Worm (Caenorhabditis elegans) whole organism, midembryonic: ENCODE data around the gene sri-18.

Source experiments
- T22C8.4 ChIP-seq: fragments of 200-800 bp; sonication (Bioruptor generic); IDR thresholded peaks from 2 replicates; pipeline ENCODE4 v1.3.6; 2022; ENCODE audit warnings: missing genetic modification characterization, missing compliant biosample characterization
- cog-1 ChIP-seq: sonication (generic microtip); optimal IDR thresholded peaks from 2 replicates; lab custom pipeline; 2016; ENCODE audit warnings: missing genetic modification characterization, missing compliant biosample characterization
- flt-1 ChIP-seq: fragments of 200-800 bp; sonication (Bioruptor generic); IDR thresholded peaks from 2 replicates; pipeline ENCODE4 v1.3.6; 2022; ENCODE audit warnings: missing genetic modification characterization, missing compliant biosample characterization
- klf-2 ChIP-seq: fragments of 200-800 bp; sonication (Bioruptor generic); conservative IDR thresholded peaks from 2 replicates; pipeline ENCODE4 v1.3.6; 2022; ENCODE audit warnings: missing genetic modification reagents, missing genetic modification characterization, missing compliant biosample characterization
- med-1 ChIP-seq: sonication (generic microtip); optimal IDR thresholded peaks from 2 replicates; lab custom pipeline; 2017; ENCODE audit warnings: missing genetic modification characterization, mild to moderate bottlenecking, missing compliant biosample characterization, antibody characterized with exemption, missing genetic modification reagents; ENCODE audit not compliant: insufficient read depth
- ref-1 ChIP-seq: fragments of 200-800 bp; sonication (Bioruptor generic); conservative IDR thresholded peaks from 2 replicates; pipeline ENCODE4 v1.3.6; 2022; ENCODE audit warnings: missing genetic modification reagents, missing genetic modification characterization, missing compliant biosample characterization
- tab-1 ChIP-seq: fragments of 200-800 bp; sonication (Bioruptor generic); IDR thresholded peaks from 2 replicates; pipeline ENCODE4 v1.3.6; 2022; ENCODE audit warnings: missing genetic modification characterization, missing compliant biosample characterization
- ztf-23 ChIP-seq: fragments of 200-800 bp; sonication (Bioruptor generic); IDR thresholded peaks from 2 replicates; pipeline ENCODE4 v1.3.6; 2022; ENCODE audit warnings: missing genetic modification reagents, missing genetic modification characterization, missing compliant biosample characterization
- ztf-29 ChIP-seq: fragments of 200-800 bp; sonication (Bioruptor generic); IDR thresholded peaks from 2 replicates; pipeline ENCODE4 v1.3.6; 2022; ENCODE audit warnings: missing genetic modification reagents, missing genetic modification characterization, missing compliant biosample characterization

The sri-18 gene

DNA sequence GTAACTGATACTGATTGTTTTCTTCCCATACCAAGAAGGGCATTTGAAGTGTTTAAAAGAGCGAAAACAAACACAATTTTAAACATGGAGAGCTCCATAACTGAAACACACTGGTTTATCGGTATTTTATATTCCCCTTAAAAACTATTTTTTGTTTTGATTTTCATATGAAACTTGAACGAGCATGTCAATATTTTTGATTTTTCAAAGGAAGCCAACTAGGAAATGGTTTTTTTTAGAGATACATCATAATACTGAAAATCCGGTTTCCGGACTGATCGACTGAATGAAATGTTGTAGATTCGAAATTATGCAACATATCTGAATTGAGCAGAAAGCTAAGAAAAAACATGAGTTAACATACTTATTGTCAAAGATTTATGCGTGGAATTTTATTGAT, 33.0 kb downstream of the sri-18 start, which contains the start of gene ttr-19:
TSS of gene ttr-19 (minus strand) at position 101 of the 400 bp plus-strand sequence.
- TF ChIP-seq ztf-23 (GFP tag; lab: Robert Waterston, UW) (no peak), tab-1 (GFP tag; lab: Robert Waterston, UW) (no peak), cog-1 (tag; lab: Kevin White, UChicago) (no peak), klf-2 (GFP tag; lab: Robert Waterston, UW) (no peak), ref-1 (no peak), flt-1 (no peak), T22C8.4 (GFP tag; lab: Robert Waterston, UW) (no peak), ztf-29 (GFP tag; lab: Robert Waterston, UW) (no peak), med-1 (GFP tag; lab: Kevin White, UChicago) (no peak)

DNA sequence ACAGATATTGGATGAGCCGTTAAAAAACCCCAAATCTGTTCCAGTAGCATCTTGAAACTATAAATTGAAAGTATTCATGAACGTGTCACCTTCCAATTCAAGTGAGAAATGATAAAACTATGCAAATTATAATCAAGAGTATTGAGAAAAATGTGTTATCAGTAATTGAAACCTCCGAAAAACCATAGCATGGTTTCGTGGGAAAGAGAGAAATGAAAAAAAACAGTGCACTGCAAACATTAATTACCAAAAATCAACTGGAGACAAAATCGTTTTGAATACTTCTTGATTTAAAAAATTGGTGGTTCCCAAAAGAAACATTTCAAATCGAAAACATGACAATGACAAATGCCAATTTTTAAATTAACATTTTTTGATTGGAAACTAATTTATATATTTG, 34.8 kb downstream of the sri-18 start, which contains the start of gene daf-36:
TSS of gene daf-36 (minus strand) at position 101 of the 400 bp plus-strand sequence.
- TF ChIP-seq ztf-29 (GFP tag; lab: Robert Waterston, UW) (no peak), cog-1 (tag; lab: Kevin White, UChicago) (no peak), klf-2 (GFP tag; lab: Robert Waterston, UW) (no peak), flt-1 (no peak), tab-1 (GFP tag; lab: Robert Waterston, UW) (no peak), ztf-23 (GFP tag; lab: Robert Waterston, UW) (no peak), T22C8.4 (GFP tag; lab: Robert Waterston, UW) (no peak)

DNA sequence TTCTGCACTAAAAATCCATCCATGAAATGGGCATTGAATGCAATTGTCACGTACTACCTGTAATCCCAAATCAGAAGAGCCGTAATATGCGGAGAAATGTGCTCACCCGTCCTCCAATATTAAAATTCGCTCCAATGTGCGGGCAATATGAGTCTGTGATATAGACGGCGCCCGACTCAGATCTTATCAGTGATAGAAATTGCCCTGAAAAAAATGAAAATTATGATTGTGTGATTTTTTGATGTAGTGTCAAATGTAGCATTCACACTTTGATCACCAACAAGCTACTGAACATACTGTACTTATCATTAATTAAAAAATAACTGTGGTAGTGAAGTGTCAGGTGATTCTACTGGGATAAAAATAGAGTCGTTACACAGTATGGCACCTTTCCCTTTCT, 35.7 kb downstream of the sri-18 start:
- TF ChIP-seq ztf-29 (GFP tag; lab: Robert Waterston, UW) (no peak), cog-1 (tag; lab: Kevin White, UChicago) (no peak), ztf-23 (GFP tag; lab: Robert Waterston, UW) (no peak), med-1 (GFP tag; lab: Kevin White, UChicago) (no peak), tab-1 (GFP tag; lab: Robert Waterston, UW) (no peak), klf-2 (GFP tag; lab: Robert Waterston, UW) (no peak), ref-1 (no peak), T22C8.4 (GFP tag; lab: Robert Waterston, UW) (no peak), flt-1 (no peak)

DNA sequence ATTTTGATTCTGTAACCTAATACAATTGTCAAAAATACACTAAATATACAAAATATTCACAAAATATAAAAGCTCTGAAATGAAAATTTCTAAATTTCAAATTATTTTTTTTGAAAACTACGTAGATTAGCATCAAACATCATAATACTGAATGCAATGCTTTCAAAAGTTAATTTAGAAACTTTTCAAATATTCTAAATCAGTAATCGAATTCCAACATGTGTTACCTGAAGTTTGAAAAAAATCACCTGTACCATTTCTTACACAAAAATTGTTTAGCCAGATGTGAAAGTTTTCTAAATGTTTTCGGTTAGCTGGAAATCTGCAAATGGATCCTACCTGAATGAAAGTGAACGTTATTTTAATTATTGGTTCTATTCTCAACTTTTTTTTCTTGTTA, 38.4 kb downstream of the sri-18 start, which contains the start of gene C12D8.20:
TSS of gene C12D8.20 (plus strand) at position 301 of the 400 bp plus-strand sequence.
- TF ChIP-seq ztf-23 (GFP tag; lab: Robert Waterston, UW): no peak
- no peak for TF ChIP-seq flt-1
- TF ChIP-seq med-1 (GFP tag; lab: Kevin White, UChicago): no peak
- TF ChIP-seq tab-1 (GFP tag; lab: Robert Waterston, UW): no peak
- no peak for TF ChIP-seq ref-1
- TF ChIP-seq cog-1 (tag; lab: Kevin White, UChicago): no peak
- TF ChIP-seq T22C8.4 (GFP tag; lab: Robert Waterston, UW): no peak
- TF ChIP-seq klf-2 (GFP tag; lab: Robert Waterston, UW): no peak
- TF ChIP-seq ztf-29 (GFP tag; lab: Robert Waterston, UW): no peak

DNA sequence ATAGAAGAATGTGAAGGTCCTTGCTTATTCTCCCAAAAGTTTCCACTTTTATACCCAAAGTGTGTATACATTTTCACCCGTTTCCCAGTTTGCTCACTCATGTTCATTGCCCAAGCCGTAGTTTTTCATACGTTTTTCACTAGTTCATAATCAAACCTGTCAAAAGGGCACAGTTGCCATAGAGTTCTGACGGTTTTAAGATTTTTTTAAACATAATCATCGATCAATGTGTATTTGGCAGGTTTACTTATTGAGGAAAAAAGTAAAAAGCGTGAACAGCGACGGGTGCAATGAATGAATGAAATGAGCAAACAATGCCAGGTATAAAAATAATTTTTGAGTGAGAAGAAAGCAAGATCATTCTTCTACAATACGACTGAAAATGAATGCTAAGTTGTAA, 39.0 kb downstream of the sri-18 start, which contains the start of the genes fipr-5 and fipr-9:
TSS of gene fipr-5 (minus strand) at position 101 of the 400 bp plus-strand sequence.
TSS of gene fipr-9 (plus strand) at position 346 of the 400 bp plus-strand sequence.
- no peak for TF ChIP-seq med-1 (GFP tag; lab: Kevin White, UChicago)
- no peak for TF ChIP-seq tab-1 (GFP tag; lab: Robert Waterston, UW)

DNA sequence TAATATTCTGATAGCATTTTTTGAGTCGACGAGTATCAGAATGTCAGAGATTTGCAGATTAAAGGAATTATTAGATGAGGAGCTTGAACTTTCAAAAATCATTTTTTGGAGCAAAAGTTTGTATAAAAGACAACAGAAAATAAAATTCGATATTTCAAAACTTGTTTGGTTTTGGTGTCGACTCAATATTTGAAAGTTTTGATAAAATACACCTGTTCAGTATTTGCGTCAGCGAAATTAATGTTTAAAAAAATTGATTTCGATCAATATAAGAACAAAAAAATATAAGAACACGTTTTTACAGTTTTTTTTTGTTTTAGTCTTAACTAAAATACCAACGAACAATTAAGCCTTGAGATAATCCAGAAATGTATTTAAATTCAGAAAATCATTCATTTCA, 39.8 kb downstream of the sri-18 start, which contains the start of gene C12D8.13:
TSS of gene C12D8.13 (minus strand) at position 101 of the 400 bp plus-strand sequence.
- no peak for TF ChIP-seq klf-2 (GFP tag; lab: Robert Waterston, UW)

DNA sequence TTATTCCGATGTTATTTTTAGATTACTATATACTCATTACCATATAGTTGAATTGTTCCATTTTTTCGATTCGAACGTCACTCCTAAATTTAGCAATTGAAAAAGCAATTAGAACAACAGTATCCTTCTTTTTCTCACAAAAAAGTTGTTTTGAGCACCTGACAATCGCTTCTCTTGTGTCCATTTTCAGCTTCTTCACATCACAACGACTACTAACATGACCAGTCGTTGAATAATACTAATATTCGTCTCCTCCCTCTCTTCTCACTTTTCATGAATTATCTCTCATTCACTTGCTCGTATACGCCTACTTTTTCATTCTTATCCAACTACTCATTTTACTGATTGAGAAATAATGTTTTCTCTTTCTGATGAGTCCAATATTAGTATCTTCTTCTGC, 43.6 kb downstream of the sri-18 start, which contains the start of gene ZK856.14:
TSS of gene ZK856.14 (plus strand) at position 301 of the 400 bp plus-strand sequence.
- TF ChIP-seq tab-1 (GFP tag; lab: Robert Waterston, UW) (no peak), klf-2 (GFP tag; lab: Robert Waterston, UW) (no peak), ref-1 (no peak), ztf-29 (GFP tag; lab: Robert Waterston, UW) (no peak), flt-1 (no peak), cog-1 (tag; lab: Kevin White, UChicago) (no peak)

DNA sequence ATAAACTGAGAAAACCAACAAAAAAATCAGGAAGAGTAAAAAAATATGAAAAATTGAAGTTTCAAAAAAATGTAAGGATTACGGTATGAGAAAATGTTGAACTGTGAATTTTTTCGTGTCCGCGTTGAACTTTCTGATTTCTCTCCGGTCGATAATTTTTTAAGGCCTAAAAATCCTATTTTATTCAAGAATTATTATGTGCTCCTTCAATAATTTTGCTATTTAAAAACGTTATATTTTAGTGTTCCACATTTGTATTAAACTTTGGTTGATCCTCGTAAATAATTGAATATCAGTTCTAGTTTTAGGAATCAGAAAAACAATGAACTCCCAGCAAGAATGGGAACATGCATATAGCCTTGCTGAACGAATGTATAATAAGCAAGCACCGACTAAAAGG, 47.7 kb downstream of the sri-18 start, which contains the start of gene hpo-40:
TSS of gene hpo-40 (plus strand) at position 301 of the 400 bp plus-strand sequence.
- TF ChIP-seq ztf-23 (GFP tag; lab: Robert Waterston, UW): no peak
- TF ChIP-seq tab-1 (GFP tag; lab: Robert Waterston, UW): no peak
- TF ChIP-seq ztf-29 (GFP tag; lab: Robert Waterston, UW): no peak
- TF ChIP-seq med-1 (GFP tag; lab: Kevin White, UChicago): no peak
- TF ChIP-seq T22C8.4 (GFP tag; lab: Robert Waterston, UW): no peak
- no peak for TF ChIP-seq flt-1

DNA sequence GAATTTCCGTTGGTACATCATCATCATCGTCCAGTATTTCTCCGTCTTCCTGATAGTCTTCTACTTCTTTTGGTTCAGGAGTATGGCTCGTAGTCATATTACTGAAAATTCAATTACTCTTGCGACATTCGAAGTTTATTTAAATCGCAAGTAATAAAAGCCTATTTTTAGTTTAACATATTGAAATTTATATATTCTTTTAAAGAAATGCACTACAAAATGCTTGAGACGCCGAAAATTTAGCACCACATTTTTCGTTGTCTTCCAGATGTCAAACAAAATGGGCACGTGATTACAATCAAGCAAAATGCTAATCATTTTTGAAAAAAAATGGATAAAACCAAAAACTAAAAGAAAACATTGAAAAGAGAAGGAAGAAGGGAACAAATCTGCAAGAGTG, 48.3 kb downstream of the sri-18 start, which contains the start of gene zhit-3:
TSS of gene zhit-3 (minus strand) at position 101 of the 400 bp plus-strand sequence.
- no peak for TF ChIP-seq ztf-23 (GFP tag; lab: Robert Waterston, UW)
- TF ChIP-seq flt-1: no peak
- no peak for TF ChIP-seq klf-2 (GFP tag; lab: Robert Waterston, UW)
- no peak for TF ChIP-seq cog-1 (tag; lab: Kevin White, UChicago)
- TF ChIP-seq tab-1 (GFP tag; lab: Robert Waterston, UW): no peak
- no peak for TF ChIP-seq med-1 (GFP tag; lab: Kevin White, UChicago)
- no peak for TF ChIP-seq ztf-29 (GFP tag; lab: Robert Waterston, UW)
- no peak for TF ChIP-seq ref-1
- TF ChIP-seq T22C8.4 (GFP tag; lab: Robert Waterston, UW): no peak

DNA sequence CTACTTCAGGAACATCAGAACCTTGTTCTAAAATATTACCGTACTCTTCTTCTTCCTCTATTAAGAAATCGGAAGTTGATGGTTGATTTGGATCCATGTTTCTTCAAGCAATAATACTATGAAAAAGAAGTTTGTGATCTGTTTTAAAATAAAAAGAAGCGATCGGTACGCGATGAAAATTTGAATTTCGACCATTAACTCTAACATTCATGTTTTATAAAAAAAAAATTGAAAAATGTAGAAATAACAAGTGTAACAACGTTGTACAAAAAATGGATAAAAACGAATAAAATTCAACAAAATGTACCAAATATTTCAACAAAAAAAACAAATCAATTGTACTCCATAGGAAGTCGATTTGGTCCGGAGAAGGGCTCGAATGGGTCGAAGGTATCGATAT, 50.1 kb downstream of the sri-18 start, which contains the start of gene tftc-3:
TSS of gene tftc-3 (minus strand) at position 101 of the 400 bp plus-strand sequence.
- TF ChIP-seq flt-1 (no peak), ztf-23 (GFP tag; lab: Robert Waterston, UW) (no peak), ref-1 (no peak), T22C8.4 (GFP tag; lab: Robert Waterston, UW) (no peak), cog-1 (tag; lab: Kevin White, UChicago) (no peak), ztf-29 (GFP tag; lab: Robert Waterston, UW) (no peak), klf-2 (GFP tag; lab: Robert Waterston, UW) (no peak), tab-1 (GFP tag; lab: Robert Waterston, UW) (no peak), med-1 (GFP tag; lab: Kevin White, UChicago) (no peak)
